Worm (Caenorhabditis elegans): Measurements from ENCODE around the gene srx-85.

DNA sequence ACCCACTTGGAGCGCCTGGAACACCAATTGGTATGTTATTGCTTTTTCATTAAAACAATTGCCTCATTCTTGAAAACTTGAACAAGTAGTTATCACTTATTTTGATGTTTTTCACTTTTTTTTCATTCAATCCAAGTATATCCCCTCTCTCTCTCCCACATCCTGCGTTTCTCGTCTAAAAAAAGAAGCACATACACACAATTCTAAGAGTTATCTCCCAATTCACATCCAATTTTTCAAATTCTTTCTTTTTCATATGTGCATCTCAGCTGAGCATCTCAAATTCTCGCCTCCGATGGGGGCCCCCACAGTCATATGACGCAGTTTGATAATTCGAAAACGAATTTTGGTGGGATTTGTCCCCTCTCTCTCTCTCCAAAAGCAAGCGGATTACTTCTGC, 15.8 kb upstream of the srx-85 start:
- TF ChIP-seq ama-1 (optimal IDR thresholded peaks at IDR 0.05): no peak
- TF ChIP-seq tra-4 (tag; optimal IDR thresholded peaks at IDR 0.05): no peak
- no peak for TF ChIP-seq scrt-1 (GFP tag; IDR thresholded peaks at IDR 0.05)
- TF ChIP-seq tbx-37 (GFP tag; conservative IDR thresholded peaks at IDR 0.05): no peak
- no peak for TF ChIP-seq pes-1 (GFP tag; IDR thresholded peaks at IDR 0.05)
- TF ChIP-seq hmg-4 (GFP tag; optimal IDR thresholded peaks at IDR 0.05): no peak
- TF ChIP-seq aly-1 (tag; optimal IDR thresholded peaks at IDR 0.05): no peak
- no peak for TF ChIP-seq ets-7 (tag; optimal IDR thresholded peaks at IDR 0.05)
- TF ChIP-seq F13C5.2 (tag; optimal IDR thresholded peaks at IDR 0.05): no peak
- no peak for TF ChIP-seq flt-1 (GFP tag; IDR thresholded peaks at IDR 0.05)

Data from whole organism, early embryonic.